Fruit fly (Drosophila melanogaster): ENCODE measurements around the gene CG42788.

The CG42788 gene

DNA sequence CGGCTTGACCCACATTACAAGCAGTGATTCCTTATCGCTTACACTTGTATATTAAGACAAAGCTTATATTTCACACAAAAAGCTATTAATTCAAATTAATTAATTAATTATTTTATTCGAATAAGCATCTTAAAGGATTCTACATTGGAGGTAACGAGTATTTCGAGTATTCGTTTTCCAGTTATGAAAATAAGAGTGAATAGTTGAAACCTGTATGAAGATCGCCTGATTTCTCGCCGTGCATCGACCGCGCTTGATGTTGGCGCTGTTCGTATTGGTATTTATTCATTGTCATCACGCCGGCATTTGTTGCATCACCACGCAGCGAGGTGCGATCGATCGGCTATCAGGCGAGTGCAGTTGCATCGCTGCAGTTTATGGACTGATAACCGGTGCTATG, 13.8 kb upstream of the CG42788 start (continued):
- TF ChIP-seq sima (GFP tag; optimal IDR thresholded peaks at IDR 0.05) (no peak), ssp (GFP tag; IDR thresholded peaks at IDR 0.05) (0 out of 2 replicates have a peak, but pooled peaks have one; percentile 39), Gug (GFP tag; IDR thresholded peaks at IDR 0.05) (peak; percentile 40; the same call in 2 of the 4 replicates), E2f1 (GFP tag; IDR thresholded peaks at IDR 0.05) (no peak), Fer1 (GFP tag; optimal IDR thresholded peaks at IDR 0.05) (peak; percentile 17), CG11093 (GFP tag; IDR thresholded peaks at IDR 0.05) (no peak), Nf-YB (GFP tag; optimal IDR thresholded peaks at IDR 0.05) (no peak), Hey (tag; optimal IDR thresholded peaks at IDR 0.05) (no peak), insv (GFP tag; optimal IDR thresholded peaks at IDR 0.05) (no peak), aop (GFP tag; IDR thresholded peaks at IDR 0.05) (no peak), eyg (GFP tag; optimal IDR thresholded peaks at IDR 0.05) (no peak), Dfd (GFP tag; optimal IDR thresholded peaks at IDR 0.05) (no peak), gce (GFP tag; IDR thresholded peaks at IDR 0.05) (peak; percentile 47; the same call in 1 of the 3 replicates), slou (GFP tag; optimal IDR thresholded peaks at IDR 0.05) (no peak), Optix (GFP tag; IDR thresholded peaks at IDR 0.05) (peak; percentile 55; the same call in 1 of the 3 replicates), CG12942 (GFP tag; optimal IDR thresholded peaks at IDR 0.05) (peak; percentile 27), CG34224 (GFP tag; IDR thresholded peaks at IDR 0.05; ENCODE audit: partially characterized antibody) (no peak), CG8924 (tag; optimal IDR thresholded peaks at IDR 0.05) (peak; percentile 3), org-1 (GFP tag; optimal IDR thresholded peaks at IDR 0.05) (peak; percentile 40), CG3726 (GFP tag; IDR thresholded peaks at IDR 0.05) (no peak), CG7963 (GFP tag; IDR thresholded peaks at IDR 0.05; ENCODE audit: partially characterized antibody) (no peak), hth (optimal IDR thresholded peaks at IDR 0.05) (no peak), HmgZ (tag; optimal IDR thresholded peaks at IDR 0.05) (peak; percentile 5), CG11247 (GFP tag; IDR thresholded peaks at IDR 0.05) (peak; percentile 63; the same call in 1 of the 2 replicates), bigmax (GFP tag; optimal IDR thresholded peaks at IDR 0.05) (no peak), ash1 (GFP tag; optimal IDR thresholded peaks at IDR 0.05) (no peak), D19A (tag; optimal IDR thresholded peaks at IDR 0.05) (peak; percentile 14), CG12659 (GFP tag; optimal IDR thresholded peaks at IDR 0.05) (peak; percentile 34), unc-4 (GFP tag; IDR thresholded peaks at IDR 0.05; ENCODE audit: partially characterized antibody) (no peak), CG14710 (tag; optimal IDR thresholded peaks at IDR 0.05) (no peak), CG11695 (GFP tag; IDR thresholded peaks at IDR 0.05) (peak; percentile 77), CG13894 (tag; optimal IDR thresholded peaks at IDR 0.05) (no peak), toy (GFP tag; IDR thresholded peaks at IDR 0.05) (no peak), lilli (GFP tag; optimal IDR thresholded peaks at IDR 0.05) (peak; percentile 39), CG2678 (tag; optimal IDR thresholded peaks at IDR 0.05) (peak; percentile 71), gfzf (GFP tag; optimal IDR thresholded peaks at IDR 0.05) (no peak), lab (GFP tag; optimal IDR thresholded peaks at IDR 0.05) (peak; percentile 56), Poxn (GFP tag; IDR thresholded peaks at IDR 0.05) (no peak), Deaf1 (tag; optimal IDR thresholded peaks at IDR 0.05) (no peak), lov (optimal IDR thresholded peaks at IDR 0.05) (no peak), lov (GFP tag; IDR thresholded peaks at IDR 0.05) (no peak), CG8290 (GFP tag; optimal IDR thresholded peaks at IDR 0.05) (no peak), CG8290 (tag; optimal IDR thresholded peaks at IDR 0.05) (no peak), CG10959 (GFP tag; IDR thresholded peaks at IDR 0.05) (no peak), seq (GFP tag; IDR thresholded peaks at IDR 0.05) (no peak; the same call in 1 of the 2 replicates), gsb (GFP tag; IDR thresholded peaks at IDR 0.05) (no peak), CG6272 (GFP tag; IDR thresholded peaks at IDR 0.05) (peak; percentile 46; the same call in 1 of the 2 replicates), YL-1 (GFP tag; optimal IDR thresholded peaks at IDR 0.05) (no peak), CG31365 (tag; optimal IDR thresholded peaks at IDR 0.05) (no peak), Atf6 (GFP tag; IDR thresholded peaks at IDR 0.05) (peak; percentile 53; the same call in 1 of the 2 replicates), Hmx (GFP tag; optimal IDR thresholded peaks at IDR 0.05) (no peak), hkb (optimal IDR thresholded peaks at IDR 0.05) (no peak), hkb (GFP tag; IDR thresholded peaks at IDR 0.05) (peak; percentile 75)
